Worm (Caenorhabditis elegans) whole organism, L1 larva: ENCODE measurements around the gene B0507.7.

Experiments used
- ama-1 ChIP-seq: fragments of 150-350 bp; optimal IDR thresholded peaks from 2 replicates; lab custom pipeline; 2014
- ceh-8 ChIP-seq: fragments of 200-800 bp; sonication (Bioruptor generic); optimal IDR thresholded peaks from 2 replicates; lab custom pipeline; 2018; ENCODE audit warnings: mild to moderate bottlenecking, missing genetic modification characterization, moderate library complexity, missing compliant biosample characterization
- dpl-1 ChIP-seq, 3 experiments: fragments of 150-350 bp in 2 of 3; sonication (generic microtip) in 1 of 3; optimal IDR thresholded peaks; 2 replicates each; lab custom pipeline; 2014 to 2017; ENCODE audit warnings: missing biosample characterization in 3 of 3, missing genetic modification characterization in 3 of 3, missing genetic modification reagents in 3 of 3
- elt-2 ChIP-seq: sonication (generic microtip); optimal IDR thresholded peaks from 2 replicates; lab custom pipeline; 2016; ENCODE audit warnings: missing genetic modification characterization, mild to moderate bottlenecking, inconsistent platforms, missing compliant biosample characterization, missing genetic modification reagents
- fos-1 ChIP-seq: fragments of 150-350 bp; optimal IDR thresholded peaks from 2 replicates; lab custom pipeline; 2014; ENCODE audit warnings: missing biosample characterization, missing genetic modification characterization
- nhr-28 ChIP-seq: fragments of 150-350 bp; optimal IDR thresholded peaks from 2 replicates; lab custom pipeline; 2014; ENCODE audit warnings: missing biosample characterization, missing genetic modification characterization

- no peak for TF ChIP-seq ceh-8
- no peak for TF ChIP-seq nhr-28 (tag; lab: Kevin White, UChicago)
- TF ChIP-seq elt-2 (tag; lab: Kevin White, UChicago), result no peak
- TF ChIP-seq dpl-1 (GFP tag; optimal IDR thresholded peaks at IDR 0.05; lab: Kevin White, UChicago), result no peak
- no peak for TF ChIP-seq fos-1
- no peak for TF ChIP-seq ama-1 (lab: Kevin White, UChicago)
Measured at ce11 chrV:8758618-8759017, at the start of gene B0507.7.
